Worm (Caenorhabditis elegans): ENCODE measurements around the gene ciao-2B.

DNA sequence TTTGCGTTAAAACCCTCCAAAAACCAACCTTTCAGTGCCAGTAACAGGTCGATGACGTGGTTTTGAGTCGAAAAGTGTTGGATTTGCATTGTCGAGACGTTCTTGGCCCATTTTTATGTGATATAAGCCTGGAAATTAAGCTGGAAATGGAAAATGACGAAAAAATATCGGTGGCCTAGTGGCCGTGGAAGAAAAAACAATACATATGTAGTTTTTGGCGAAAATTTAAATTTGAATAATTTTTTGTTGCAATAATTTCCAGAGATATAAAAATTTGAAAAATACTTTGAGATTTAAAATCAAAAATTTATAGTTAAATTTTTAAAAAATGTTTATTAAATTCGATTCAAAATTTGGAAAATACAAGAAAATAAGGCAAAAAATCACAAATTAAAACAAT lies at the start of gene ciao-2B:
- TF ChIP-seq nhr-77 (tag; optimal IDR thresholded peaks at IDR 0.05) (no peak), dpl-1 (GFP tag; optimal IDR thresholded peaks at IDR 0.05) (peak; percentile 79 to 89 (median 87)), tlp-1 (tag; optimal IDR thresholded peaks at IDR 0.05) (no peak), lir-3 (tag; optimal IDR thresholded peaks at IDR 0.05; ENCODE audit: poor library complexity) (peak; percentile 76), snpc-4 (tag; optimal IDR thresholded peaks at IDR 0.05) (no peak), blmp-1 (tag; optimal IDR thresholded peaks at IDR 0.05) (no peak), lin-13 (GFP tag; optimal IDR thresholded peaks at IDR 0.05) (no peak), pqm-1 (tag; optimal IDR thresholded peaks at IDR 0.05) (no peak), efl-1 (optimal IDR thresholded peaks at IDR 0.05) (peak; percentile 25 to 88), efl-1 (GFP tag; optimal IDR thresholded peaks at IDR 0.05 in 1 of 2) (peak; percentile 91 to 99), lsy-2 (tag; optimal IDR thresholded peaks at IDR 0.05) (peak; percentile 38 to 71), ces-1 (GFP tag; optimal IDR thresholded peaks at IDR 0.05) (no peak), ceh-8 (GFP tag; optimal IDR thresholded peaks at IDR 0.05) (no peak), nhr-28 (tag; optimal IDR thresholded peaks at IDR 0.05) (no peak)

Measured in whole organism, L1 larva.